Fruit fly (Drosophila melanogaster) Kc167 (cell line): ENCODE measurements around the gene CG43085.

Source experiments
- h ChIP-seq: fragments of >200 bp; optimal IDR thresholded peaks from 3 replicates; lab custom pipeline; 2018; ENCODE audit warnings: missing external identifiers
- insv ChIP-seq: fragments of >200 bp; optimal IDR thresholded peaks from 3 replicates; lab custom pipeline; 2018; ENCODE audit warnings: missing external identifiers
- psq ChIP-seq: fragments of >200 bp; optimal IDR thresholded peaks from 2 replicates; lab custom pipeline; 2017; ENCODE audit warnings: missing external identifiers
- ttk ChIP-seq: sonication (Bioruptor generic); optimal IDR thresholded peaks from 2 replicates; lab custom pipeline; 2017; ENCODE audit warnings: missing external identifiers

dm6 chr3L:17611864-17612505, 34.6 kb downstream of the CG43085 start:
- TF ChIP-seq h (no peak), psq (lab: Kevin White, UChicago) (no peak), insv (lab: Kevin White, UChicago) (no peak), ttk (lab: Kevin White, UChicago) (no peak)
